Fruit fly (Drosophila melanogaster) whole organism, prepupa: ENCODE data around the gene CG11811.

Source experiments
- Blimp-1 ChIP-seq: fragments of 200-800 bp; sonication (Bioruptor generic); optimal IDR thresholded peaks from 3 replicates; lab custom pipeline; 2017; ENCODE audit warnings: missing biosample characterization, missing genetic modification characterization, mild to moderate bottlenecking, moderate library complexity, missing genetic modification reagents
- CG10631 ChIP-seq: fragments of 200-800 bp; sonication (Bioruptor generic); optimal IDR thresholded peaks from 2 replicates; lab custom pipeline; 2016; ENCODE audit warnings: missing biosample characterization, missing genetic modification characterization
- CG10669 ChIP-seq: fragments of 200-800 bp; sonication (Bioruptor generic); optimal IDR thresholded peaks from 3 replicates; lab custom pipeline; 2018; ENCODE audit warnings: missing biosample characterization, mild to moderate bottlenecking, missing genetic modification characterization, moderate library complexity
- CG11902 ChIP-seq: fragments of 200-800 bp; sonication (Bioruptor generic); optimal IDR thresholded peaks from 3 replicates; lab custom pipeline; 2016; ENCODE audit warnings: missing biosample characterization, missing genetic modification characterization
- CG1621 ChIP-seq: fragments of 200-800 bp; sonication (Bioruptor generic); optimal IDR thresholded peaks from 3 replicates; lab custom pipeline; 2018; ENCODE audit warnings: missing biosample characterization, mild to moderate bottlenecking, missing genetic modification characterization
- CG16779 ChIP-seq: fragments of 200-800 bp; sonication (Bioruptor generic); optimal IDR thresholded peaks from 3 replicates; lab custom pipeline; 2017; ENCODE audit warnings: missing biosample characterization, mild to moderate bottlenecking, missing genetic modification characterization
- CG31627 ChIP-seq: fragments of 200-800 bp; sonication (Bioruptor generic); optimal IDR thresholded peaks from 3 replicates; lab custom pipeline; 2016; ENCODE audit warnings: missing biosample characterization, missing genetic modification characterization
- CG34406 ChIP-seq: fragments of 200-800 bp; sonication (Bioruptor generic); optimal IDR thresholded peaks from 3 replicates; lab custom pipeline; 2016; ENCODE audit warnings: missing biosample characterization, missing genetic modification characterization
- CG6276 ChIP-seq: fragments of 200-800 bp; sonication (Bioruptor generic); optimal IDR thresholded peaks from 2 replicates; lab custom pipeline; 2017; ENCODE audit warnings: missing biosample characterization, mild to moderate bottlenecking, missing genetic modification characterization
- CG6792 ChIP-seq: fragments of 200-800 bp; sonication (Bioruptor generic); optimal IDR thresholded peaks from 3 replicates; lab custom pipeline; 2016; ENCODE audit warnings: missing biosample characterization, missing genetic modification characterization
- CG6808 ChIP-seq: fragments of 200-800 bp; sonication (Bioruptor generic); optimal IDR thresholded peaks from 3 replicates; lab custom pipeline; 2017; ENCODE audit warnings: missing biosample characterization, missing genetic modification characterization, mild to moderate bottlenecking, moderate library complexity, missing genetic modification reagents
- CG7368 ChIP-seq: fragments of 200-800 bp; sonication (Bioruptor generic); optimal IDR thresholded peaks from 3 replicates; lab custom pipeline; 2016; ENCODE audit warnings: missing biosample characterization, missing genetic modification characterization
- CG8119 ChIP-seq: fragments of 200-800 bp; sonication (Bioruptor generic); IDR thresholded peaks from 3 replicates; pipeline ENCODE4 v1.3.6; 2022; ENCODE audit warnings: missing biosample characterization, missing genetic modification characterization
- CG8632 ChIP-seq: fragments of 200-800 bp; sonication (Bioruptor generic); optimal IDR thresholded peaks from 3 replicates; lab custom pipeline; 2016; ENCODE audit warnings: missing biosample characterization, missing genetic modification characterization
- Eip78C ChIP-seq: fragments of 200-800 bp; sonication (Bioruptor generic); peaks from one replicate; lab custom pipeline; 2016; ENCODE audit warnings: missing biosample characterization, missing genetic modification characterization
- Eip93F ChIP-seq: fragments of 200-800 bp; sonication (Bioruptor generic); optimal IDR thresholded peaks from 2 replicates; lab custom pipeline; 2016; ENCODE audit warnings: missing biosample characterization, mild to moderate bottlenecking, missing genetic modification characterization
- Ets96B ChIP-seq: fragments of 200-800 bp; optimal IDR thresholded peaks from 2 replicates; lab custom pipeline; 2019; ENCODE audit warnings: missing biosample characterization, mild to moderate bottlenecking, missing genetic modification characterization, moderate library complexity
- Gug ChIP-seq: fragments of 200-800 bp; sonication (Bioruptor generic); IDR thresholded peaks from 2 replicates; pipeline ENCODE4 v1.3.6; 2022; ENCODE audit warnings: missing biosample characterization, missing genetic modification characterization
- Hr38 ChIP-seq: sonication (Bioruptor generic); optimal IDR thresholded peaks from 2 replicates; lab custom pipeline; 2016; ENCODE audit warnings: missing biosample characterization, missing genetic modification characterization
- Lpt ChIP-seq: fragments of 200-800 bp; sonication (Bioruptor generic); optimal IDR thresholded peaks from 3 replicates; lab custom pipeline; 2016; ENCODE audit warnings: missing biosample characterization, missing genetic modification characterization
- Met ChIP-seq: fragments of 200-800 bp; sonication (Bioruptor generic); optimal IDR thresholded peaks from 3 replicates; lab custom pipeline; 2016; ENCODE audit warnings: missing biosample characterization, missing genetic modification characterization
- OdsH ChIP-seq: fragments of 200-800 bp; sonication (Bioruptor generic); optimal IDR thresholded peaks from 3 replicates; lab custom pipeline; 2016; ENCODE audit warnings: missing biosample characterization, missing genetic modification characterization
- Sox14 ChIP-seq: fragments of 200-800 bp; sonication (Bioruptor generic); optimal IDR thresholded peaks from 3 replicates; lab custom pipeline; 2016; ENCODE audit warnings: missing biosample characterization, missing genetic modification characterization
- Sox15 ChIP-seq: fragments of 200-800 bp; sonication (Bioruptor generic); optimal IDR thresholded peaks from 3 replicates; lab custom pipeline; 2016; ENCODE audit warnings: missing biosample characterization, missing genetic modification characterization
- achi ChIP-seq: fragments of 200-800 bp; sonication (Bioruptor generic); optimal IDR thresholded peaks from 3 replicates; lab custom pipeline; 2016; ENCODE audit warnings: missing biosample characterization, missing genetic modification characterization
- acj6 ChIP-seq: fragments of 200-800 bp; sonication (Bioruptor generic); optimal IDR thresholded peaks from 3 replicates; lab custom pipeline; 2016; ENCODE audit warnings: missing biosample characterization, missing genetic modification characterization
- cyc ChIP-seq: fragments of 200-800 bp; sonication (Bioruptor generic); optimal IDR thresholded peaks from 3 replicates; lab custom pipeline; 2016; ENCODE audit warnings: missing biosample characterization, missing genetic modification characterization
- dac ChIP-seq: fragments of 200-800 bp; sonication (Bioruptor generic); optimal IDR thresholded peaks from 2 replicates; lab custom pipeline; 2017; ENCODE audit warnings: missing biosample characterization, mild to moderate bottlenecking, missing genetic modification characterization
- eg ChIP-seq: fragments of 200-800 bp; sonication (Bioruptor generic); IDR thresholded peaks from 3 replicates; pipeline ENCODE4 v1.3.6; 2022; ENCODE audit warnings: missing biosample characterization, missing genetic modification characterization
- esn ChIP-seq: fragments of 200-800 bp; sonication (Bioruptor generic); optimal IDR thresholded peaks from 2 replicates; lab custom pipeline; 2016; ENCODE audit warnings: missing biosample characterization, mild to moderate bottlenecking, missing genetic modification characterization, moderate library complexity
- fd59A ChIP-seq: fragments of 200-800 bp; sonication (Bioruptor generic); optimal IDR thresholded peaks from 2 replicates; lab custom pipeline; 2017; ENCODE audit warnings: missing biosample characterization, mild to moderate bottlenecking, missing genetic modification characterization, missing genetic modification reagents
- fd85E ChIP-seq: fragments of 200-800 bp; sonication (Bioruptor generic); optimal IDR thresholded peaks from 3 replicates; lab custom pipeline; 2016; ENCODE audit warnings: missing biosample characterization, missing genetic modification characterization
- fkh ChIP-seq: fragments of 200-800 bp; sonication (Bioruptor generic); optimal IDR thresholded peaks from 3 replicates; lab custom pipeline; 2017; ENCODE audit warnings: missing biosample characterization, mild to moderate bottlenecking, missing genetic modification characterization, moderate library complexity
- lz ChIP-seq: fragments of 200-800 bp; sonication (Bioruptor generic); optimal IDR thresholded peaks from 3 replicates; lab custom pipeline; 2016; ENCODE audit warnings: missing biosample characterization, missing genetic modification characterization
- net ChIP-seq: fragments of 200-800 bp; sonication (Bioruptor generic); optimal IDR thresholded peaks from 3 replicates; lab custom pipeline; 2016; ENCODE audit warnings: missing biosample characterization, missing genetic modification characterization
- pdm3 ChIP-seq: fragments of 200-800 bp; sonication (Bioruptor generic); optimal IDR thresholded peaks from 3 replicates; lab custom pipeline; 2016; ENCODE audit warnings: missing biosample characterization, missing genetic modification characterization
- spab ChIP-seq: fragments of 200-800 bp; sonication (Bioruptor generic); optimal IDR thresholded peaks from 2 replicates; lab custom pipeline; 2017; ENCODE audit warnings: missing biosample characterization, mild to moderate bottlenecking, missing genetic modification characterization, missing genetic modification reagents
- ss ChIP-seq, 2 experiments: fragments of 200-800 bp; sonication (Bioruptor generic); optimal IDR thresholded peaks; 2 replicates in 1 of 2; 3 replicates in 1 of 2; lab custom pipeline; 2017 to 2018; ENCODE audit warnings: mild to moderate bottlenecking in 2 of 2, missing biosample characterization in 2 of 2, missing genetic modification characterization in 2 of 2, moderate library complexity in 1 of 2
- svp ChIP-seq: fragments of 200-800 bp; sonication (Bioruptor generic); peaks from one replicate; lab custom pipeline; 2016; ENCODE audit warnings: missing biosample characterization, missing genetic modification characterization
- topi ChIP-seq: fragments of 200-800 bp; sonication (Bioruptor generic); optimal IDR thresholded peaks from 3 replicates; lab custom pipeline; 2016; ENCODE audit warnings: missing biosample characterization, missing genetic modification characterization

The CG11811 gene

DNA sequence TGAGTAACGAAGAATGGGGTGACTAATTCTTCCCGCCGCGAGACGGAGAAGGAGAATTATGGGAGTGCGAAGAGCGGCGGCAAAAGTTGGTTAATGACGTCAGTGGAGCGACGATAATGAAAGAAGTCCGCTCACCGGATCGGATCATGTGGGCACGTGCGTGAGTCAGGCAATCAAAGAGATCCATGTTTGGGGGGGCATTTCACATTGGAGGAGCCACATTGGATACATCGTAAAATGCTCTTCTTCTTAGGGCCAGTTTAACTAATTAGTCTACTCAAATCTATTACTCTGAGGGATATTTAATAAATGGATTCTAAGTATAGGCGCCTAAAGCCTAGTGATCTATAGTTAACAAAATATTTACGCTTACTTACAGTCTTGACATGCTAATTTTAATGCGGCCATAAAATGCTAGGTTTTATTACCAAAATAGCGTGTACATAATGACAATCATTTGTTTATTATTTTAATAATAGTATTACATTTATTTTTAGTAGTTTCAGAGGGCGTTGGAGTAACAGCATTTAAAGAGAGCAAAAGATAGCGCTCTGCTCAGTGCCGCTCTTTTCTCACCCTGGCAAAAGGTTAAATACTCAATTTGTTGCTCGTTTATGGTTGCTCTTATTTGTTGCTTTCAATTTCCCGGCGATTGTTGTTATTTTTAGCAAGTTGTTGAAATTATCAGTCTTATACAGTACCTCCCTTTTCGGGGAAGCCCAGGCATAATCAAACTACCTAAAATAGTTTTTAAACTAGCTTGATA is 32.3 kb upstream of the CG11811 start:
- no peak for TF ChIP-seq CG34406 (GFP tag; lab: Kevin White, UChicago)
- TF ChIP-seq spab = no peak
- TF ChIP-seq achi (GFP tag; lab: Kevin White, UChicago) = no peak
- TF ChIP-seq fkh (GFP tag; lab: Kevin White, UChicago) = peak; percentile 51
- TF ChIP-seq ss (GFP tag; optimal IDR thresholded peaks at IDR 0.05; lab: Kevin White, UChicago) = peak in 1 of 2 experiments; percentile 20
- no peak for TF ChIP-seq CG6276
- no peak for TF ChIP-seq CG10631 (GFP tag; lab: Kevin White, UChicago)
- no peak for TF ChIP-seq eg
- TF ChIP-seq Blimp-1 (GFP tag; lab: Kevin White, UChicago) = no peak

DNA sequence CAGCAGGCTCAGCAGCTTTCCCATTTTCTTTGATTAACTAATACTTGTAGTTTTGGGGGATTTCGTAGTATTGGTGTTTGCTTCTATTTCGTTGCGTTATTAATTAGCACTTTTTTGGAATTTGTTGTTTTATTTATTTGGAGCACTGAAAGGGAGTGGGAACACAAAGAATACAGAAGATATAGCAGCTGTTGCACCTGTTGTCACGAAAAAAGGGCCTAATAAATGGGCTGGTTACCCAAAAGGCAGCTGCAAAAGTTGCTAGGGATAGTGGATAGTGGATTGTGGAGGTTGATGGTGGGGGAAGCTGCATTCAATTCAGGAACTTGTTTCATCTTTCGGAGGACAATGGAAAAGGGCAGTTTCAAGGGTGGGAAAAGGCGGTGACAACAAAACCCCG is 31.3 kb upstream of the CG11811 start:
- TF ChIP-seq CG1621 (tag; lab: Kevin White, UChicago) (no peak), topi (GFP tag; lab: Kevin White, UChicago) (no peak), ss (GFP tag; optimal IDR thresholded peaks at IDR 0.05; lab: Kevin White, UChicago) (no peak), CG6808 (GFP tag; lab: Kevin White, UChicago) (no peak), CG16779 (tag; lab: Kevin White, UChicago) (no peak), CG11902 (GFP tag; lab: Kevin White, UChicago) (no peak), CG6792 (GFP tag; lab: Kevin White, UChicago) (no peak), CG7368 (GFP tag; lab: Kevin White, UChicago) (no peak), acj6 (no peak), Lpt (GFP tag; lab: Kevin White, UChicago) (no peak), Met (no peak), Sox15 (GFP tag; lab: Kevin White, UChicago) (no peak), Blimp-1 (GFP tag; lab: Kevin White, UChicago) (no peak)

DNA sequence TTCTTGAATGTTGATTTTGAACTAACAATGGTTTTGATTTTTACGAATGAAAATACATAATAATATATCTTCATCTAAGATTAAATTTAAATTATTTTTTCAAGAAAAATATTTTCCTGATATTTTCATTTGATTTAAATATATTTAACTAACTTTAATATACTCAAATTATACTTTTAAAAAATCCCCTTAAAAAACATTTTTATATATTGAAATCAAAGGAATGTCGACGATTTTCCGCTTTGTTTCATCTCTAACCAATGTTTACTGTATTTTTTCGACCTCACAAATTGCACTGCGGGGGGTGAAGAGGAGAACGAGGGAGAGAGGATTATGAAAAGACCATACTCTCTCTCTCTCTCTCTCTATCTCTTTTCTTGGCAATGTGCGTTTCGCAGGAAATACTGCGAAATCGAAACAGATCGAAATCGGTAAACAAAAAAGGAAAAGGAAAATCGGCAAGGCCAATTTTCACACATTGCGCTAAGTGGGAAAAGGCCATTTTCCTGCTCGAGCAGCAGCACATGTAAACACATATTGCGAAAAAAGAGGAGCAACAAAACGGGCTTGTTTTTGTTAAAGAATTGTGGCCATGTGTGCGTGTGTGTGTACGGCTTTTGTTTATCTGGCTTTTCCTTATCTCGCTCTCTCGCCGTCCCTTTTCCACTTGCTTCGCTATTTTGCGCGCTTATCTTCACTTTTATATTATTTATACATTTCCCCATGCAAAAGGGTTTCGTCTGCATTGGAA is 30.7 kb upstream of the CG11811 start:
- peak; percentile 2 for TF ChIP-seq CG8632 (GFP tag; lab: Kevin White, UChicago)
- TF ChIP-seq Eip78C (GFP tag; lab: Kevin White, UChicago) = peak; percentile 36
- TF ChIP-seq Ets96B = no peak
- TF ChIP-seq svp = peak; percentile 64
- TF ChIP-seq fkh (GFP tag; lab: Kevin White, UChicago) = peak; percentile 51
- TF ChIP-seq CG16779 (tag; lab: Kevin White, UChicago) = peak; percentile 29

DNA sequence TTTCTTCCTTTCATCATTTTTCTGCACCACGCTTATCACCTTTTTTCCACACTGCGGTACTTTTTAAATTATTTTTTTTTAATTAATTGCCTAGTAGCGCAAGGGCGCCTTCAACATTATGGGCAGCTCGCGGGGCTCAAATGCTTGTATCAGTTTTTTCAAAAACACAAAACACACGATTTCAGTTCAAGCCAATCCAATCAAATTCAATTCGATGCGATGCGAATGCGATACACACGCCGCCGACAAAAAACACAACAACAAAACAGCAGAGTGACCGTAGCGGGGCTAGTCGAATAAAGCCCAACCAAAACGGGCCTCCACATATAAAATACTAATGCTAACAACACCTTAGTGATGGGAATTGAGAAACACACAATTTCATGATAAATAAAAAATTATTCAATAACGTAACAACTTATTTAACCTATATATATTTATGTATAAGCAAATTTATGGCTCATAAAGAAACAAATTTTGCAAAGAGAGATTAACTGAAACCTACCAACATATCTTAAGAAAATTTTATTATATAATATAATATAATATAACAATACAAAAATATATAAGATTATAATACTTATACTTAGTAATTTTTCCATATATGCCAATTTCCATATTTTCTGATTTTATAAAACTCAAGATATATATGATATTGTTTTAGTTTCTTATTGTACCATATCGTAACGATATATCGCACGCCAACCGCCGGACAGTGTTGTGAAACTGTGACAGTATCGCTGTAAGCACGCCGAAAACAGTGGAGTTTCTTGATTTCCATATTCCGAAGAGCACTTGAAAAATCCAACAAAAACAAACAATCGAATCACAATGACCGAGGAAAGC is 29.9 kb upstream of the CG11811 start, which contains the start of the genes CG32066 and CG8003:
CG32066 (minus strand) TSS at position 270 of the 846 bp plus-strand sequence.
CG8003 (plus strand) TSS at position 732 of the 846 bp plus-strand sequence.
- TF ChIP-seq pdm3 (no peak), CG1621 (tag; lab: Kevin White, UChicago) (no peak), ss (GFP tag; optimal IDR thresholded peaks at IDR 0.05; lab: Kevin White, UChicago) (peak; percentile 5 to 44), CG16779 (tag; lab: Kevin White, UChicago) (peak; percentile 28), eg (peak; percentile 49; the same call in 2 of the 3 replicates), dac (GFP tag; lab: Kevin White, UChicago) (no peak), lz (GFP tag; lab: Kevin White, UChicago) (peak; percentile 21), fd59A (no peak), Lpt (GFP tag; lab: Kevin White, UChicago) (no peak), Blimp-1 (GFP tag; lab: Kevin White, UChicago) (no peak), Gug (GFP tag; lab: Robert Waterston, UW) (no peak), Hr38 (GFP tag; lab: Kevin White, UChicago) (no peak), fd85E (GFP tag; lab: Kevin White, UChicago) (no peak), CG6792 (GFP tag; lab: Kevin White, UChicago) (peak; percentile 1), net (peak; percentile 29), Eip93F (GFP tag; lab: Kevin White, UChicago) (peak; percentile 79), esn (GFP tag; lab: Kevin White, UChicago) (peak; percentile 32), CG8119 (GFP tag; lab: Robert Waterston, UW) (peak; percentile 44; the same call in 1 of the 3 replicates), spab (no peak), Sox14 (GFP tag; lab: Kevin White, UChicago) (peak; percentile 3), cyc (GFP tag; lab: Kevin White, UChicago) (no peak), OdsH (GFP tag; lab: Kevin White, UChicago) (peak; percentile 29), CG10669 (peak; percentile 27), CG31627 (GFP tag; lab: Kevin White, UChicago) (no peak)
